Worm (Caenorhabditis elegans): ENCODE results near the gene clec-6.

- TF ChIP-seq mxl-2 (GFP tag; conservative IDR thresholded peaks at IDR 0.05), result no peak
- TF ChIP-seq lir-3 (tag; optimal IDR thresholded peaks at IDR 0.05), result no peak
- no peak for TF ChIP-seq nhr-28 (tag; optimal IDR thresholded peaks at IDR 0.05)
- TF ChIP-seq F26F4.8 (GFP tag; conservative IDR thresholded peaks at IDR 0.05), result no peak
- TF ChIP-seq fkh-10 (GFP tag; optimal IDR thresholded peaks at IDR 0.05), result no peak
- no peak for TF ChIP-seq ces-1 (GFP tag; optimal IDR thresholded peaks at IDR 0.05)
- no peak for TF ChIP-seq ztf-11 (tag; optimal IDR thresholded peaks at IDR 0.05)
- no peak for TF ChIP-seq skn-1 (tag; optimal IDR thresholded peaks at IDR 0.05)
- TF ChIP-seq ZK546.5 (tag; optimal IDR thresholded peaks at IDR 0.05), result no peak
- TF ChIP-seq jun-1 (tag; optimal IDR thresholded peaks at IDR 0.05), result no peak
- TF ChIP-seq lin-39 (tag; optimal IDR thresholded peaks at IDR 0.05), result no peak
- no peak for TF ChIP-seq aha-1 (tag)
These were observed 30.9 kb upstream of the clec-6 start, which contains the start of gene rpb-8 for ce11 chrIII:4917960-4918712.
